Worm (Caenorhabditis elegans) whole organism, L1 larva: ENCODE results near the gene cutl-23.

ENCODE experiments used
- C04F5.9 ChIP-seq: sonication (generic microtip); optimal IDR thresholded peaks from 2 replicates; lab custom pipeline; 2016; ENCODE audit warnings: missing genetic modification characterization, missing compliant biosample characterization
- C16A3.4 ChIP-seq: fragments of 150-350 bp; optimal IDR thresholded peaks from 2 replicates; lab custom pipeline; 2014; ENCODE audit warnings: missing biosample characterization, missing genetic modification characterization
- Y116A8C.19 ChIP-seq: sonication (generic microtip); optimal IDR thresholded peaks from 2 replicates; lab custom pipeline; 2016; ENCODE audit warnings: missing compliant biosample characterization, missing genetic modification characterization, borderline replicate concordance
- aly-2 ChIP-seq: fragments of 150-350 bp; optimal IDR thresholded peaks from 2 replicates; lab custom pipeline; 2014; ENCODE audit warnings: missing biosample characterization, missing genetic modification characterization
- blmp-1 ChIP-seq: fragments of 150-350 bp; optimal IDR thresholded peaks from 2 replicates; lab custom pipeline; 2014; ENCODE audit warnings: missing biosample characterization, missing genetic modification characterization
- ceh-8 ChIP-seq: fragments of 200-800 bp; sonication (Bioruptor generic); optimal IDR thresholded peaks from 2 replicates; lab custom pipeline; 2018; ENCODE audit warnings: mild to moderate bottlenecking, missing genetic modification characterization, moderate library complexity, missing compliant biosample characterization
- ceh-90 ChIP-seq: sonication (generic microtip); optimal IDR thresholded peaks from 2 replicates; lab custom pipeline; 2016; ENCODE audit warnings: missing genetic modification characterization, missing compliant biosample characterization
- ces-1 ChIP-seq: fragments of 150-350 bp; optimal IDR thresholded peaks from 2 replicates; lab custom pipeline; 2014; ENCODE audit warnings: missing biosample characterization, missing genetic modification reagents, missing genetic modification characterization
- dpl-1 ChIP-seq, 3 experiments: fragments of 150-350 bp in 2 of 3; sonication (generic microtip) in 1 of 3; optimal IDR thresholded peaks; 2 replicates each; lab custom pipeline; 2014 to 2017; ENCODE audit warnings: missing biosample characterization in 3 of 3, missing genetic modification characterization in 3 of 3, missing genetic modification reagents in 3 of 3
- efl-1 ChIP-seq, 4 experiments: fragments of 150-350 bp; optimal IDR thresholded peaks in 3 of 4; peaks in 1 of 4; 1 replicate in 1 of 4; 2 replicates in 3 of 4; lab custom pipeline; 2014; ENCODE audit warnings: missing biosample characterization in 2 of 4, missing genetic modification characterization in 2 of 4, missing genetic modification reagents in 2 of 4
- egl-13 ChIP-seq: sonication (generic microtip); optimal IDR thresholded peaks from 2 replicates; lab custom pipeline; 2016; ENCODE audit warnings: missing genotype, missing genetic modification reagents, missing genetic modification characterization, missing compliant biosample characterization
- egl-27 ChIP-seq, 2 experiments: fragments of 150-350 bp in 1 of 2; sonication (generic microtip); optimal IDR thresholded peaks; 3 replicates each; lab custom pipeline; 2017 to 2018; ENCODE audit warnings: missing biosample characterization in 2 of 2, missing genetic modification characterization in 2 of 2, missing genetic modification reagents in 2 of 2
- elt-3 ChIP-seq, 6 experiments: fragments of 150-350 bp in 1 of 6; sonication (generic microtip); optimal IDR thresholded peaks; 2 replicates each; lab custom pipeline; 2017 to 2018; ENCODE audit warnings: missing biosample characterization in 6 of 6, missing genetic modification characterization in 6 of 6, inconsistent platforms in 1 of 6
- ets-5 ChIP-seq: fragments of 200-800 bp; sonication (Bioruptor generic); IDR thresholded peaks from 2 replicates; pipeline ENCODE4 v1.3.6; 2022; ENCODE audit warnings: missing genetic modification characterization, missing compliant biosample characterization
- fkh-8 ChIP-seq: sonication (generic microtip); optimal IDR thresholded peaks from 2 replicates; lab custom pipeline; 2016; ENCODE audit warnings: mild to moderate bottlenecking, missing genetic modification characterization, missing compliant biosample characterization
- hlh-17 ChIP-seq: fragments of 200-800 bp; sonication (Bioruptor generic); optimal IDR thresholded peaks from 2 replicates; lab custom pipeline; 2018; ENCODE audit warnings: missing genetic modification characterization, mild to moderate bottlenecking, missing compliant biosample characterization, moderate library complexity, borderline replicate concordance
- hlh-4 ChIP-seq: sonication (generic microtip); optimal IDR thresholded peaks from 2 replicates; lab custom pipeline; 2016; ENCODE audit warnings: mild to moderate bottlenecking, missing genetic modification characterization, missing compliant biosample characterization
- irx-1 ChIP-seq: sonication (generic microtip); optimal IDR thresholded peaks from 2 replicates; lab custom pipeline; 2016; ENCODE audit warnings: missing genetic modification characterization, missing compliant biosample characterization
- jun-1 ChIP-seq: fragments of 150-350 bp; optimal IDR thresholded peaks from 2 replicates; lab custom pipeline; 2014; ENCODE audit warnings: missing biosample characterization, missing genetic modification reagents, missing genetic modification characterization
- lin-13 ChIP-seq: fragments of 150-350 bp; optimal IDR thresholded peaks from 2 replicates; lab custom pipeline; 2014; ENCODE audit warnings: missing biosample characterization, missing genetic modification reagents, missing genetic modification characterization
- lin-14 ChIP-seq: fragments of 200-800 bp; sonication (Bioruptor generic); optimal IDR thresholded peaks from 2 replicates; lab custom pipeline; 2018; ENCODE audit warnings: mild to moderate bottlenecking, missing genetic modification characterization, moderate library complexity, missing compliant biosample characterization
- lin-35 ChIP-seq, 2 experiments: fragments of 150-350 bp; optimal IDR thresholded peaks; 2 replicates each; lab custom pipeline; 2014; ENCODE audit warnings: missing biosample characterization in 2 of 2, missing genetic modification characterization in 2 of 2, missing genetic modification reagents in 2 of 2
- lsy-2 ChIP-seq, 2 experiments: fragments of 150-350 bp; optimal IDR thresholded peaks; 2 replicates each; lab custom pipeline; 2014; ENCODE audit warnings: missing biosample characterization in 2 of 2, missing genetic modification characterization in 2 of 2
- mdl-1 ChIP-seq, 2 experiments: fragments of 150-350 bp; optimal IDR thresholded peaks; 2 replicates each; lab custom pipeline; 2014 to 2017; ENCODE audit warnings: missing biosample characterization in 2 of 2, missing genetic modification characterization in 2 of 2, inconsistent platforms in 1 of 2
- nhr-11 ChIP-seq: fragments of 150-350 bp; optimal IDR thresholded peaks from 2 replicates; lab custom pipeline; 2014; ENCODE audit warnings: missing biosample characterization, missing genetic modification characterization
- nhr-237 ChIP-seq: fragments of 150-350 bp; optimal IDR thresholded peaks from 2 replicates; lab custom pipeline; 2014; ENCODE audit warnings: missing biosample characterization, missing genetic modification characterization
- nhr-84 ChIP-seq: sonication (generic microtip); optimal IDR thresholded peaks from 2 replicates; lab custom pipeline; 2017; ENCODE audit warnings: missing biosample characterization, missing genetic modification characterization
- nhr-85 ChIP-seq: sonication (generic microtip); peaks from one replicate; lab custom pipeline; 2016; ENCODE audit warnings: missing genetic modification characterization, inconsistent platforms, missing compliant biosample characterization
- nhr-90 ChIP-seq: sonication (generic microtip); optimal IDR thresholded peaks from 2 replicates; lab custom pipeline; 2016; ENCODE audit warnings: mild to moderate bottlenecking, missing genetic modification characterization, missing compliant biosample characterization; ENCODE audit not compliant: poor library complexity
- pax-3 ChIP-seq: fragments of 200-800 bp; sonication (Bioruptor generic); optimal IDR thresholded peaks from 2 replicates; lab custom pipeline; 2018; ENCODE audit warnings: mild to moderate bottlenecking, missing genetic modification characterization, moderate library complexity, missing compliant biosample characterization
- rnt-1 ChIP-seq: sonication (generic microtip); optimal IDR thresholded peaks from 2 replicates; lab custom pipeline; 2016; ENCODE audit warnings: mild to moderate bottlenecking, missing genetic modification characterization, moderate library complexity, missing compliant biosample characterization
- snpc-4 ChIP-seq: fragments of 150-350 bp; optimal IDR thresholded peaks from 2 replicates; lab custom pipeline; 2014; ENCODE audit warnings: missing biosample characterization, missing genetic modification characterization
- sox-4 ChIP-seq: sonication (generic microtip); optimal IDR thresholded peaks from 2 replicates; lab custom pipeline; 2016; ENCODE audit warnings: missing genetic modification characterization, missing compliant biosample characterization
- sptf-1 ChIP-seq: fragments of 150-350 bp; optimal IDR thresholded peaks from 2 replicates; lab custom pipeline; 2014; ENCODE audit warnings: missing biosample characterization, missing genetic modification characterization
- swsn-7 ChIP-seq: sonication (generic microtip); optimal IDR thresholded peaks from 2 replicates; lab custom pipeline; 2016; ENCODE audit warnings: missing genetic modification characterization, missing compliant biosample characterization
- tbx-2 ChIP-seq: sonication (generic microtip); optimal IDR thresholded peaks from 2 replicates; lab custom pipeline; 2016; ENCODE audit warnings: missing genetic modification characterization, missing compliant biosample characterization
- tlp-1 ChIP-seq: fragments of 150-350 bp; optimal IDR thresholded peaks from 2 replicates; lab custom pipeline; 2014; ENCODE audit warnings: missing biosample characterization, missing genetic modification characterization
- unc-130 ChIP-seq: fragments of 150-350 bp; optimal IDR thresholded peaks from 2 replicates; lab custom pipeline; 2017; ENCODE audit warnings: missing biosample characterization, missing genetic modification characterization, inconsistent platforms
- unc-98 ChIP-seq: fragments of 200-800 bp; sonication (Bioruptor generic); IDR thresholded peaks from 2 replicates; pipeline ENCODE4 v1.3.6; 2022; ENCODE audit warnings: missing genetic modification characterization, missing compliant biosample characterization
- xbp-1 ChIP-seq: sonication (generic microtip); optimal IDR thresholded peaks from 2 replicates; lab custom pipeline; 2016; ENCODE audit warnings: missing genetic modification characterization, missing compliant biosample characterization
- zag-1 ChIP-seq: fragments of 150-350 bp; optimal IDR thresholded peaks from 2 replicates; lab custom pipeline; 2014; ENCODE audit warnings: missing biosample characterization, missing genetic modification characterization
- zip-4 ChIP-seq: fragments of 200-800 bp; sonication (Bioruptor generic); optimal IDR thresholded peaks from 2 replicates; lab custom pipeline; 2018; ENCODE audit warnings: mild to moderate bottlenecking, missing genetic modification characterization, moderate library complexity, missing compliant biosample characterization
- ztf-11 ChIP-seq, 2 experiments: sonication (generic microtip); optimal IDR thresholded peaks; 2 replicates each; lab custom pipeline; 2016 to 2017; ENCODE audit warnings: missing genetic modification characterization in 2 of 2, missing biosample characterization in 1 of 2, missing compliant biosample characterization in 1 of 2

The cutl-23 gene

DNA sequence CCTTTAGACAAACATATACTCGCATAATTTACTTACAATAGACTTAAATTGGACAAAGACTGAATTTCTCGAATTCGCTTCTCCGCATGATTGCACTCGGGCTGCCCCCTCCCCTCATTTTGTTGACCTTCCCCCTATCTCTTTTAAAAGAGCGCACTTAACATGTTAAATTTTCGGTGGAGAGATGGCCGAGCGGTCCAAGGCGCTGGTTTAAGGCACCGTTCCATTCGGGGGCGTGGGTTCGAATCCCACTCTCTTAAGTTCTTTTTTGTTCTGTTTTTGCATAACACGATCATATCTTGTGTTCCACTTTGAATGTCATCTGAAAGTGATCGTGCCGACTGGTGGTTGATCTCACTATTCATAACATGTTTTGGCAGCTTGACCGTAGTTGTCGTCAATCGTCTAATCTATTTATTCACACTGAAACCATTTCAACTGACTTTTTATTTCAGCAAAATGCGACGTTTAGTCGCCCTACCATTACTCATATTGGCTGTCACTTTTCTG is at the start of gene cutl-23:
TSS of gene cutl-23 (plus strand) at position 460 of the 510 bp plus-strand sequence.
- no peak for TF ChIP-seq sptf-1 (tag; lab: Kevin White, UChicago)
- TF ChIP-seq swsn-7 (tag; lab: Kevin White, UChicago) = peak; percentile 8
- TF ChIP-seq efl-1 (optimal IDR thresholded peaks at IDR 0.05; lab: Kevin White, UChicago) = peak in 1 of 2 experiments; percentile 12
- peak in 1 of 2 experiments; percentile 94 for TF ChIP-seq efl-1 (GFP tag; optimal IDR thresholded peaks at IDR 0.05 in 1 of 2; lab: Kevin White, UChicago)
- peak; percentile 12 to 40 for TF ChIP-seq lin-35 (GFP tag; optimal IDR thresholded peaks at IDR 0.05; lab: Kevin White, UChicago)
- TF ChIP-seq jun-1 (tag; lab: Kevin White, UChicago) = no peak
- TF ChIP-seq rnt-1 (tag; lab: Kevin White, UChicago) = peak; percentile 32
- TF ChIP-seq Y116A8C.19 (tag; lab: Kevin White, UChicago) = no peak
- TF ChIP-seq nhr-90 (tag; lab: Kevin White, UChicago) = peak; percentile 35
- TF ChIP-seq zag-1 = no peak
- no peak for TF ChIP-seq hlh-4
- TF ChIP-seq nhr-237 = no peak
- no peak for TF ChIP-seq egl-13 (tag; lab: Kevin White, UChicago)
- peak in 1 of 3 experiments; percentile 32 for TF ChIP-seq dpl-1 (GFP tag; optimal IDR thresholded peaks at IDR 0.05; lab: Kevin White, UChicago)

ce11 chrIII:5720266-5721019 is 49.5 kb upstream of the cutl-23 start:
- TF ChIP-seq xbp-1 (tag; lab: Kevin White, UChicago) (no peak), unc-98 (GFP tag; lab: Robert Waterston, UW) (no peak), dpl-1 (GFP tag; optimal IDR thresholded peaks at IDR 0.05; lab: Kevin White, UChicago) (no peak), irx-1 (no peak), tbx-2 (tag; lab: Kevin White, UChicago) (no peak), ztf-11 (tag; optimal IDR thresholded peaks at IDR 0.05; lab: Kevin White, UChicago) (peak in 1 of 2 experiments; percentile 27), lin-14 (peak; percentile 54), nhr-90 (tag; lab: Kevin White, UChicago) (no peak), nhr-85 (tag; lab: Kevin White, UChicago) (peak; percentile 53), efl-1 (optimal IDR thresholded peaks at IDR 0.05; lab: Kevin White, UChicago) (no peak), efl-1 (GFP tag; optimal IDR thresholded peaks at IDR 0.05 in 1 of 2; lab: Kevin White, UChicago) (peak in 1 of 2 experiments; percentile 60), ceh-90 (tag; lab: Kevin White, UChicago) (no peak), sox-4 (no peak), ceh-8 (no peak), fkh-8 (tag; lab: Kevin White, UChicago) (no peak), ces-1 (GFP tag; lab: Kevin White, UChicago) (no peak), C04F5.9 (tag; lab: Kevin White, UChicago) (no peak)

- TF ChIP-seq aly-2 (tag; lab: Kevin White, UChicago) (no peak), blmp-1 (tag; lab: Kevin White, UChicago) (peak; percentile 21), zip-4 (GFP tag; lab: Kevin White, UChicago) (no peak)
- TF ChIP-seq, all 84 proteins: peak for 1
These were observed 48.5 kb upstream of the cutl-23 start for ce11 chrIII:5721488-5721887.

ce11 chrIII:5721888-5722287 is 48.1 kb upstream of the cutl-23 start:
- TF ChIP-seq egl-27 (tag; optimal IDR thresholded peaks at IDR 0.05; lab: Kevin White, UChicago) (no peak), swsn-7 (tag; lab: Kevin White, UChicago) (peak; percentile 78), lsy-2 (tag; optimal IDR thresholded peaks at IDR 0.05; lab: Kevin White, UChicago) (peak; percentile 73 to 76), elt-3 (tag; optimal IDR thresholded peaks at IDR 0.05; lab: Kevin White, UChicago) (peak in 3 of 6 experiments; percentile 5 to 68 (median 33)), dpl-1 (GFP tag; optimal IDR thresholded peaks at IDR 0.05; lab: Kevin White, UChicago) (peak; percentile 81 to 91 (median 90)), pax-3 (tag; lab: Kevin White, UChicago) (peak; percentile 86), snpc-4 (tag; lab: Kevin White, UChicago) (no peak), nhr-11 (tag; lab: Kevin White, UChicago) (peak; percentile 34), ceh-8 (peak; percentile 13), fkh-8 (tag; lab: Kevin White, UChicago) (peak; percentile 55), C16A3.4 (tag; lab: Kevin White, UChicago) (peak; percentile 45), tlp-1 (tag; lab: Kevin White, UChicago) (no peak), ets-5 (GFP tag; lab: Robert Waterston, UW) (no peak), lin-13 (GFP tag; lab: Kevin White, UChicago) (peak; percentile 66), mdl-1 (tag; optimal IDR thresholded peaks at IDR 0.05; lab: Kevin White, UChicago) (peak in 1 of 2 experiments; percentile 21), hlh-17 (no peak), ceh-90 (tag; lab: Kevin White, UChicago) (peak; percentile 94), C04F5.9 (tag; lab: Kevin White, UChicago) (peak; percentile 79), ztf-11 (tag; optimal IDR thresholded peaks at IDR 0.05; lab: Kevin White, UChicago) (peak in 1 of 2 experiments; percentile 88), nhr-84 (tag; lab: Kevin White, UChicago) (no peak), unc-98 (GFP tag; lab: Robert Waterston, UW) (no peak; the same call in 1 of the 2 replicates), unc-130 (tag; lab: Kevin White, UChicago) (peak; percentile 71)
